Worm (Caenorhabditis elegans) whole organism, L2 larva: ENCODE data around the gene dnj-15.

Experiments
- C34F6.9 ChIP-seq: fragments of 150-350 bp; optimal IDR thresholded peaks from 2 replicates; lab custom pipeline; 2014; ENCODE audit warnings: missing biosample characterization, missing genetic modification characterization
- F13H6.1 ChIP-seq: sonication (generic microtip); optimal IDR thresholded peaks from 2 replicates; lab custom pipeline; 2016; ENCODE audit warnings: missing genetic modification characterization, missing compliant biosample characterization
- Y55F3AM.14 ChIP-seq: fragments of 200-800 bp; sonication (Bioruptor generic); optimal IDR thresholded peaks from 2 replicates; lab custom pipeline; 2018; ENCODE audit warnings: mild to moderate bottlenecking, missing genetic modification characterization, missing compliant biosample characterization
- ZK546.5 ChIP-seq: sonication (generic microtip); optimal IDR thresholded peaks from 2 replicates; lab custom pipeline; 2017; ENCODE audit warnings: missing biosample characterization, missing genetic modification characterization
- alr-1 ChIP-seq: fragments of 150-350 bp; optimal IDR thresholded peaks from 2 replicates; lab custom pipeline; 2014; ENCODE audit warnings: missing biosample characterization, missing genetic modification characterization
- aly-2 ChIP-seq: fragments of 150-350 bp; optimal IDR thresholded peaks from 2 replicates; lab custom pipeline; 2014; ENCODE audit warnings: missing biosample characterization, missing genetic modification characterization
- ama-1 ChIP-seq: fragments of 150-350 bp; optimal IDR thresholded peaks from 2 replicates; lab custom pipeline; 2018; ENCODE audit warnings: inconsistent platforms
- blmp-1 ChIP-seq: sonication (generic microtip); optimal IDR thresholded peaks from 2 replicates; lab custom pipeline; 2017; ENCODE audit warnings: missing genetic modification characterization, mild to moderate bottlenecking, missing compliant biosample characterization, antibody characterized with exemption, moderate library complexity; ENCODE audit not compliant: insufficient read depth
- ceh-16 ChIP-seq: fragments of 150-350 bp; optimal IDR thresholded peaks from 2 replicates; lab custom pipeline; 2014; ENCODE audit warnings: missing biosample characterization, missing genetic modification characterization
- ceh-82 ChIP-seq: fragments of 150-350 bp; optimal IDR thresholded peaks from 2 replicates; lab custom pipeline; 2014; ENCODE audit warnings: missing biosample characterization, missing genetic modification characterization
- crh-2 ChIP-seq: sonication (generic microtip); optimal IDR thresholded peaks from 2 replicates; lab custom pipeline; 2017; ENCODE audit warnings: missing biosample characterization, missing genetic modification characterization
- dmd-4 ChIP-seq: sonication (generic microtip); optimal IDR thresholded peaks from 2 replicates; lab custom pipeline; 2017; ENCODE audit warnings: missing biosample characterization, missing genetic modification characterization
- egl-27 ChIP-seq: sonication (generic microtip); optimal IDR thresholded peaks from 3 replicates; lab custom pipeline; 2017; ENCODE audit warnings: missing biosample characterization, missing genetic modification reagents, missing genetic modification characterization
- elt-1 ChIP-seq: fragments of 150-350 bp; optimal IDR thresholded peaks from 2 replicates; lab custom pipeline; 2014; ENCODE audit warnings: missing biosample characterization, missing genetic modification characterization
- elt-3 ChIP-seq: sonication (generic microtip); optimal IDR thresholded peaks from 2 replicates; lab custom pipeline; 2017; ENCODE audit warnings: missing biosample characterization, missing genetic modification characterization
- fos-1 ChIP-seq: fragments of 150-350 bp; optimal IDR thresholded peaks from 2 replicates; lab custom pipeline; 2014; ENCODE audit warnings: missing biosample characterization, missing genetic modification characterization
- gmeb-1 ChIP-seq: fragments of 150-350 bp; optimal IDR thresholded peaks from 2 replicates; lab custom pipeline; 2014; ENCODE audit warnings: missing biosample characterization, missing genetic modification characterization
- lin-11 ChIP-seq: fragments of 150-350 bp; sonication (generic microtip); optimal IDR thresholded peaks from 2 replicates; lab custom pipeline; 2014; ENCODE audit warnings: missing biosample characterization, missing genetic modification characterization, inconsistent platforms, mixed read lengths
- lin-13 ChIP-seq: fragments of 150-350 bp; optimal IDR thresholded peaks from 2 replicates; lab custom pipeline; 2014; ENCODE audit warnings: missing biosample characterization, missing genetic modification reagents, missing genetic modification characterization
- lin-39 ChIP-seq: fragments of 150-350 bp; optimal IDR thresholded peaks from 2 replicates; lab custom pipeline; 2014; ENCODE audit warnings: missing biosample characterization, missing genetic modification reagents, missing genetic modification characterization
- lsy-2 ChIP-seq, 2 experiments: fragments of 150-350 bp in 1 of 2; sonication (generic microtip) in 1 of 2; optimal IDR thresholded peaks; 2 replicates each; lab custom pipeline; 2014 to 2017; ENCODE audit warnings: missing biosample characterization in 2 of 2, missing genetic modification characterization in 2 of 2
- mab-5 ChIP-seq: fragments of 150-350 bp; optimal IDR thresholded peaks from 2 replicates; lab custom pipeline; 2014; ENCODE audit warnings: missing biosample characterization, missing genetic modification characterization
- mbf-1 ChIP-seq: sonication (generic microtip); optimal IDR thresholded peaks from 2 replicates; lab custom pipeline; 2017; ENCODE audit warnings: missing biosample characterization, missing genetic modification characterization
- mdl-1 ChIP-seq, 2 experiments: fragments of 150-350 bp in 1 of 2; sonication (generic microtip) in 1 of 2; optimal IDR thresholded peaks; 2 replicates each; lab custom pipeline; 2017; ENCODE audit warnings: missing biosample characterization in 2 of 2, missing genetic modification characterization in 2 of 2
- nhr-10 ChIP-seq: sonication (generic microtip); optimal IDR thresholded peaks from 2 replicates; lab custom pipeline; 2017; ENCODE audit warnings: missing biosample characterization, missing genetic modification characterization
- nhr-11 ChIP-seq: fragments of 150-350 bp; optimal IDR thresholded peaks from 2 replicates; lab custom pipeline; 2014; ENCODE audit warnings: missing biosample characterization, missing genetic modification characterization
- nhr-129 ChIP-seq: fragments of 150-350 bp; optimal IDR thresholded peaks from 2 replicates; lab custom pipeline; 2014; ENCODE audit warnings: missing biosample characterization, missing genetic modification characterization
- nhr-21 ChIP-seq: fragments of 150-350 bp; optimal IDR thresholded peaks from 2 replicates; lab custom pipeline; 2014; ENCODE audit warnings: missing biosample characterization, missing genetic modification characterization
- nhr-23 ChIP-seq: fragments of 150-350 bp; optimal IDR thresholded peaks from 2 replicates; lab custom pipeline; 2014; ENCODE audit warnings: missing biosample characterization, missing genetic modification reagents, missing genetic modification characterization
- nhr-25 ChIP-seq: fragments of 150-350 bp; sonication (generic microtip); optimal IDR thresholded peaks from 3 replicates; lab custom pipeline; 2014; ENCODE audit warnings: missing biosample characterization, missing genetic modification characterization
- skn-1 ChIP-seq: sonication (generic microtip); optimal IDR thresholded peaks from 2 replicates; lab custom pipeline; 2017; ENCODE audit warnings: missing biosample characterization, missing genetic modification characterization
- sma-3 ChIP-seq: sonication (generic microtip); optimal IDR thresholded peaks from 2 replicates; lab custom pipeline; 2016; ENCODE audit warnings: missing genetic modification reagents, missing genetic modification characterization, missing compliant biosample characterization
- sma-9 ChIP-seq, 2 experiments: fragments of 150-350 bp in 1 of 2; sonication (generic microtip) in 1 of 2; optimal IDR thresholded peaks; 2 replicates each; lab custom pipeline; 2014 to 2016; ENCODE audit warnings: missing genetic modification characterization in 2 of 2, mild to moderate bottlenecking in 1 of 2, missing biosample characterization in 1 of 2, missing compliant biosample characterization in 1 of 2, missing genetic modification reagents in 1 of 2, moderate library complexity in 1 of 2
- unc-39 ChIP-seq: fragments of 150-350 bp; optimal IDR thresholded peaks from 2 replicates; lab custom pipeline; 2014; ENCODE audit warnings: missing biosample characterization, missing genetic modification characterization
- unc-55 ChIP-seq: fragments of 150-350 bp; sonication (generic microtip); optimal IDR thresholded peaks from 3 replicates; lab custom pipeline; 2014; ENCODE audit warnings: missing biosample characterization, missing genetic modification reagents, missing genetic modification characterization
- unc-62 ChIP-seq: fragments of 150-350 bp; optimal IDR thresholded peaks from 2 replicates; lab custom pipeline; 2014; ENCODE audit warnings: missing biosample characterization, missing genetic modification reagents, missing genetic modification characterization
- zag-1 ChIP-seq: fragments of 150-350 bp; optimal IDR thresholded peaks from 2 replicates; lab custom pipeline; 2014; ENCODE audit warnings: missing biosample characterization, missing genetic modification characterization
- ztf-1 ChIP-seq: fragments of 200-800 bp; sonication (Bioruptor generic); conservative IDR thresholded peaks from 2 replicates; pipeline ENCODE4 v1.3.6; 2022; ENCODE audit warnings: missing genetic modification characterization, missing compliant biosample characterization
- ztf-11 ChIP-seq: sonication (generic microtip); optimal IDR thresholded peaks from 2 replicates; lab custom pipeline; 2017; ENCODE audit warnings: missing biosample characterization, missing genetic modification characterization
- ztf-4 ChIP-seq: fragments of 150-350 bp; optimal IDR thresholded peaks from 2 replicates; lab custom pipeline; 2014; ENCODE audit warnings: missing biosample characterization, missing genetic modification characterization

Gene dnj-15

ce11 chrIV:4207088-4207487, 30.9 kb downstream of the dnj-15 start, which contains the start of gene osgn-1:
TSS of gene osgn-1 (plus strand) at chrIV:4207388.
- TF ChIP-seq ceh-16 (tag; lab: Kevin White, UChicago) (no peak), ceh-82 (tag; lab: Kevin White, UChicago) (no peak), egl-27 (tag; lab: Kevin White, UChicago) (no peak), lin-11 (no peak), unc-62 (GFP tag; lab: Kevin White, UChicago) (no peak), ztf-11 (tag; lab: Kevin White, UChicago) (no peak), skn-1 (tag; lab: Kevin White, UChicago) (no peak), F13H6.1 (tag; lab: Kevin White, UChicago) (no peak), sma-9 (GFP tag; optimal IDR thresholded peaks at IDR 0.05; lab: Kevin White, UChicago) (no peak), sma-9 (tag; optimal IDR thresholded peaks at IDR 0.05; lab: Kevin White, UChicago) (no peak), nhr-25 (no peak), mdl-1 (tag; optimal IDR thresholded peaks at IDR 0.05; lab: Kevin White, UChicago) (no peak), lin-13 (GFP tag; lab: Kevin White, UChicago) (no peak), dmd-4 (tag; lab: Kevin White, UChicago) (no peak), mab-5 (tag; lab: Kevin White, UChicago) (no peak), unc-55 (GFP tag; lab: Kevin White, UChicago) (no peak)

- no peak for TF ChIP-seq nhr-25
- TF ChIP-seq ama-1 (lab: Kevin White, UChicago), result no peak
- no peak for TF ChIP-seq blmp-1 (tag; lab: Kevin White, UChicago)
These were observed 32.9 kb downstream of the dnj-15 start for ce11 chrIV:4209084-4209483.

ce11 chrIV:4210868-4211267, 34.7 kb downstream of the dnj-15 start:
- TF ChIP-seq C34F6.9 (tag; lab: Kevin White, UChicago) (peak; percentile 40), nhr-129 (tag; lab: Kevin White, UChicago) (no peak), zag-1 (tag; lab: Kevin White, UChicago) (peak; percentile 29), elt-1 (tag; lab: Kevin White, UChicago) (no peak), unc-62 (GFP tag; lab: Kevin White, UChicago) (no peak), nhr-10 (tag; lab: Kevin White, UChicago) (no peak), mdl-1 (tag; optimal IDR thresholded peaks at IDR 0.05; lab: Kevin White, UChicago) (peak; percentile 56 to 67), unc-39 (tag; lab: Kevin White, UChicago) (no peak), lin-13 (GFP tag; lab: Kevin White, UChicago) (no peak), sma-9 (GFP tag; optimal IDR thresholded peaks at IDR 0.05; lab: Kevin White, UChicago) (peak; percentile 36), sma-9 (tag; optimal IDR thresholded peaks at IDR 0.05; lab: Kevin White, UChicago) (no peak)

ce11 chrIV:4212733-4213132, 36.5 kb downstream of the dnj-15 start:
- TF ChIP-seq C34F6.9 (tag; lab: Kevin White, UChicago), result no peak
- peak; percentile 64 for TF ChIP-seq fos-1 (tag; lab: Kevin White, UChicago)
- TF ChIP-seq ama-1 (lab: Kevin White, UChicago), result peak; percentile 1
- peak; percentile 45 for TF ChIP-seq sma-9 (GFP tag; optimal IDR thresholded peaks at IDR 0.05; lab: Kevin White, UChicago)
- no peak for TF ChIP-seq sma-9 (tag; optimal IDR thresholded peaks at IDR 0.05; lab: Kevin White, UChicago)
- no peak for TF ChIP-seq nhr-11 (tag; lab: Kevin White, UChicago)

DNA sequence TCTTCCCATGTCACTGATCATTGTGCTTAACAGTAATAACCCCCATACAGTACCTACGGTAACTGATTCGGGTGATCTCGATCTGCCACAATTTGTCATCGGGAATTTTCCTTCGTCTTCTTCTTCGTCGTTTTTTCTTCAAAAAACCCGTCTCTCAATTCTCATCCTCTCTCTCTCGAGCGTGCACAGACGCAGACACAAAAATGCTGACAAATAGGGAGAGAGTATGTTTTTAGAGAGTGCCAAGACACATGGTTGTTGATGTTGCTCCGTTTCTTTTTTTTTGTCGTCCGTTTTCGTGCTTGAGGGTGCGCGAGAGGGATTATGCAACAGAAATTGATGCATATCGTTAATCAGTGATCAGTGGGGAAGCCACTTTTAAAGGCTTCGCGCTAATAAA, 39.2 kb downstream of the dnj-15 start:
- peak; percentile 58 for TF ChIP-seq lin-13 (GFP tag; lab: Kevin White, UChicago)
- peak; percentile 22 for TF ChIP-seq gmeb-1 (tag; lab: Kevin White, UChicago)
- no peak for TF ChIP-seq Y55F3AM.14 (GFP tag; lab: Kevin White, UChicago)
- no peak for TF ChIP-seq lin-11
- no peak for TF ChIP-seq nhr-23 (tag; lab: Kevin White, UChicago)
- peak; percentile 73 to 76 for TF ChIP-seq mdl-1 (tag; optimal IDR thresholded peaks at IDR 0.05; lab: Kevin White, UChicago)
- peak; percentile 92 for TF ChIP-seq unc-55 (GFP tag; lab: Kevin White, UChicago)
- TF ChIP-seq ZK546.5, result no peak
- peak; percentile 74 for TF ChIP-seq crh-2
- TF ChIP-seq nhr-129 (tag; lab: Kevin White, UChicago), result peak; percentile 85
- peak; percentile 25 for TF ChIP-seq blmp-1 (tag; lab: Kevin White, UChicago)
- peak; percentile 71 for TF ChIP-seq nhr-21 (tag; lab: Kevin White, UChicago)
- TF ChIP-seq unc-39 (tag; lab: Kevin White, UChicago), result no peak
- TF ChIP-seq alr-1 (tag; lab: Kevin White, UChicago), result no peak
- TF ChIP-seq elt-1 (tag; lab: Kevin White, UChicago), result no peak
- TF ChIP-seq ztf-4 (tag; lab: Kevin White, UChicago), result no peak
- TF ChIP-seq aly-2 (tag; lab: Kevin White, UChicago), result no peak
- peak; percentile 100 for TF ChIP-seq skn-1 (tag; lab: Kevin White, UChicago)
- TF ChIP-seq nhr-11 (tag; lab: Kevin White, UChicago), result no peak
- peak; percentile 36 to 78 for TF ChIP-seq lsy-2 (tag; optimal IDR thresholded peaks at IDR 0.05; lab: Kevin White, UChicago)
- TF ChIP-seq elt-3 (tag; lab: Kevin White, UChicago), result no peak
- peak; percentile 70 for TF ChIP-seq fos-1 (tag; lab: Kevin White, UChicago)
- peak; percentile 76 for TF ChIP-seq sma-9 (GFP tag; optimal IDR thresholded peaks at IDR 0.05; lab: Kevin White, UChicago)
- no peak for TF ChIP-seq sma-9 (tag; optimal IDR thresholded peaks at IDR 0.05; lab: Kevin White, UChicago)
- no peak for TF ChIP-seq unc-62 (GFP tag; lab: Kevin White, UChicago)
- no peak for TF ChIP-seq lin-39 (tag; lab: Kevin White, UChicago)
- peak; percentile 39 for TF ChIP-seq nhr-25
- TF ChIP-seq zag-1 (tag; lab: Kevin White, UChicago), result peak; percentile 38
- TF ChIP-seq mbf-1 (tag; lab: Kevin White, UChicago), result no peak
- TF ChIP-seq dmd-4 (tag; lab: Kevin White, UChicago), result no peak
- no peak for TF ChIP-seq ztf-1 (GFP tag; lab: Robert Waterston, UW)
- peak; percentile 82 for TF ChIP-seq ama-1 (lab: Kevin White, UChicago)
- peak; percentile 81 for TF ChIP-seq C34F6.9 (tag; lab: Kevin White, UChicago)
- TF ChIP-seq sma-3 (GFP tag; lab: Kevin White, UChicago), result peak; percentile 46
